Fruit fly (Drosophila melanogaster) Kc167 (cell line): ENCODE measurements around the gene CG10555.

ENCODE experiments used
- Sin3A ChIP-seq: fragments of >200 bp; optimal IDR thresholded peaks from 2 replicates; lab custom pipeline; 2018; ENCODE audit warnings: missing external identifiers
- psq ChIP-seq: fragments of >200 bp; optimal IDR thresholded peaks from 2 replicates; lab custom pipeline; 2017; ENCODE audit warnings: missing external identifiers

- no peak for TF ChIP-seq psq (lab: Kevin White, UChicago)
- no peak for TF ChIP-seq Sin3A (lab: Kevin White, UChicago)
Observed at dm6 chrX:8407124-8407775, 8.5 kb downstream of the CG10555 start, which contains the start of gene PIG-T.
